Worm (Caenorhabditis elegans) whole organism, L4/young adult: ENCODE measurements around the gene gas-1.

ENCODE experiments used
- W03F9.2 ChIP-seq: fragments of 150-350 bp; optimal IDR thresholded peaks from 2 replicates; lab custom pipeline; 2014; ENCODE audit warnings: missing biosample characterization, missing genetic modification characterization
- dao-5 ChIP-seq: sonication (generic microtip); optimal IDR thresholded peaks from 2 replicates; lab custom pipeline; 2016; ENCODE audit warnings: missing genotype, missing genetic modification characterization, moderate library complexity, missing compliant biosample characterization
- him-1 ChIP-seq: sonication (generic microtip); optimal IDR thresholded peaks from 2 replicates; lab custom pipeline; 2016; ENCODE audit warnings: missing genotype, missing genetic modification reagents, missing genetic modification characterization, missing compliant biosample characterization

Gene gas-1

ce11 chrX:15591068-15591467 lies 871 bp upstream of the gas-1 start, which contains the start of gene usp-33:
TSS of gene usp-33 (plus strand) at chrX:15591368.
- TF ChIP-seq dao-5, result no peak
- TF ChIP-seq W03F9.2 (tag; lab: Kevin White, UChicago), result no peak
- TF ChIP-seq him-1 (tag; lab: Kevin White, UChicago), result no peak

ce11 chrX:15586192-15586591 lies 4.0 kb downstream of the gas-1 start:
- TF ChIP-seq W03F9.2 (tag; lab: Kevin White, UChicago), result no peak
- TF ChIP-seq him-1 (tag; lab: Kevin White, UChicago), result no peak
- no peak for TF ChIP-seq dao-5

- TF ChIP-seq him-1 (tag; lab: Kevin White, UChicago) (no peak), dao-5 (no peak), W03F9.2 (tag; lab: Kevin White, UChicago) (no peak)
These were observed 5.1 kb downstream of the gas-1 start for ce11 chrX:15585144-15585543.

ce11 chrX:15576942-15577341 lies 13.3 kb downstream of the gas-1 start, which contains the start of gene K09A9.6:
TSS of gene K09A9.6 (plus strand) at chrX:15577242.
- TF ChIP-seq him-1 (tag; lab: Kevin White, UChicago) (no peak), W03F9.2 (tag; lab: Kevin White, UChicago) (no peak), dao-5 (no peak)

ce11 chrX:15575460-15575859 lies 14.7 kb downstream of the gas-1 start:
- TF ChIP-seq dao-5 (no peak), W03F9.2 (tag; lab: Kevin White, UChicago) (no peak), him-1 (tag; lab: Kevin White, UChicago) (no peak)

ce11 chrX:15572021-15572420 lies 18.2 kb downstream of the gas-1 start:
- TF ChIP-seq dao-5, result no peak
- no peak for TF ChIP-seq W03F9.2 (tag; lab: Kevin White, UChicago)
- no peak for TF ChIP-seq him-1 (tag; lab: Kevin White, UChicago)

ce11 chrX:15569633-15570032 lies 20.6 kb downstream of the gas-1 start:
- no peak for TF ChIP-seq W03F9.2 (tag; lab: Kevin White, UChicago)
- no peak for TF ChIP-seq dao-5
- TF ChIP-seq him-1 (tag; lab: Kevin White, UChicago), result no peak

ce11 chrX:15567986-15568940 lies 21.9 kb downstream of the gas-1 start, which contains the start of gene dyn-1:
TSS of gene dyn-1 (plus strand) at chrX:15568890.
- no peak for TF ChIP-seq him-1 (tag; lab: Kevin White, UChicago)
- peak; percentile 14 for TF ChIP-seq W03F9.2 (tag; lab: Kevin White, UChicago)

- peak; percentile 77 for TF ChIP-seq him-1 (tag; lab: Kevin White, UChicago)
- TF ChIP-seq W03F9.2 (tag; lab: Kevin White, UChicago), result no peak
These were observed 23.6 kb downstream of the gas-1 start for ce11 chrX:15566640-15567039.

ce11 chrX:15564338-15564737 lies 25.9 kb downstream of the gas-1 start:
- no peak for TF ChIP-seq W03F9.2 (tag; lab: Kevin White, UChicago)
- TF ChIP-seq dao-5, result no peak
- TF ChIP-seq him-1 (tag; lab: Kevin White, UChicago), result no peak

ce11 chrX:15559473-15559872 lies 30.7 kb downstream of the gas-1 start:
- no peak for TF ChIP-seq W03F9.2 (tag; lab: Kevin White, UChicago)
- TF ChIP-seq him-1 (tag; lab: Kevin White, UChicago), result no peak
- TF ChIP-seq dao-5, result no peak

- TF ChIP-seq W03F9.2 (tag; lab: Kevin White, UChicago) (no peak), dao-5 (no peak), him-1 (tag; lab: Kevin White, UChicago) (no peak)
These were observed 32.3 kb downstream of the gas-1 start, which contains the start of gene lron-3 for ce11 chrX:15557849-15558248. TSS of gene lron-3 (minus strand) at chrX:15557949.

- no peak for TF ChIP-seq him-1 (tag; lab: Kevin White, UChicago)
- no peak for TF ChIP-seq dao-5
- TF ChIP-seq W03F9.2 (tag; lab: Kevin White, UChicago), result no peak
These were observed 34.7 kb downstream of the gas-1 start for ce11 chrX:15555529-15555928.

- TF ChIP-seq him-1 (tag; lab: Kevin White, UChicago) (no peak), dao-5 (no peak), W03F9.2 (tag; lab: Kevin White, UChicago) (no peak)
These were observed 35.3 kb downstream of the gas-1 start for ce11 chrX:15554910-15555309.
